Worm (Caenorhabditis elegans): Measurements from ENCODE around the gene sri-43.

ce11 chrII:3108101-3108500 is 36.4 kb downstream of the sri-43 start:
- TF ChIP-seq ztf-4 (tag; optimal IDR thresholded peaks at IDR 0.05): no peak
- TF ChIP-seq ceh-82 (tag; optimal IDR thresholded peaks at IDR 0.05): no peak
- TF ChIP-seq elt-3 (tag; optimal IDR thresholded peaks at IDR 0.05): no peak
- TF ChIP-seq nhr-85 (tag): no peak
- TF ChIP-seq rnt-1 (tag; optimal IDR thresholded peaks at IDR 0.05): no peak
- no peak for TF ChIP-seq sox-4 (tag; optimal IDR thresholded peaks at IDR 0.05)
- TF ChIP-seq nhr-11 (tag; optimal IDR thresholded peaks at IDR 0.05): no peak
- TF ChIP-seq nhr-28 (tag; optimal IDR thresholded peaks at IDR 0.05): no peak
- TF ChIP-seq hpl-2 (GFP tag; optimal IDR thresholded peaks at IDR 0.05): no peak
- TF ChIP-seq ets-5 (GFP tag; IDR thresholded peaks at IDR 0.05): no peak
- no peak for TF ChIP-seq pqm-1 (tag; optimal IDR thresholded peaks at IDR 0.05)
- no peak for TF ChIP-seq zag-1 (tag; optimal IDR thresholded peaks at IDR 0.05)
- no peak for TF ChIP-seq mef-2 (tag; optimal IDR thresholded peaks at IDR 0.05)

Data from whole organism, L1 larva.